Worm (Caenorhabditis elegans) whole organism, midembryonic: ENCODE data around the gene sek-4.

Source experiments
- T22C8.4 ChIP-seq: fragments of 200-800 bp; sonication (Bioruptor generic); IDR thresholded peaks from 2 replicates; pipeline ENCODE4 v1.3.6; 2022; ENCODE audit warnings: missing genetic modification characterization, missing compliant biosample characterization
- cog-1 ChIP-seq: sonication (generic microtip); optimal IDR thresholded peaks from 2 replicates; lab custom pipeline; 2016; ENCODE audit warnings: missing genetic modification characterization, missing compliant biosample characterization
- flt-1 ChIP-seq: fragments of 200-800 bp; sonication (Bioruptor generic); IDR thresholded peaks from 2 replicates; pipeline ENCODE4 v1.3.6; 2022; ENCODE audit warnings: missing genetic modification characterization, missing compliant biosample characterization
- klf-2 ChIP-seq: fragments of 200-800 bp; sonication (Bioruptor generic); conservative IDR thresholded peaks from 2 replicates; pipeline ENCODE4 v1.3.6; 2022; ENCODE audit warnings: missing genetic modification reagents, missing genetic modification characterization, missing compliant biosample characterization
- med-1 ChIP-seq: sonication (generic microtip); optimal IDR thresholded peaks from 2 replicates; lab custom pipeline; 2017; ENCODE audit warnings: missing genetic modification characterization, mild to moderate bottlenecking, missing compliant biosample characterization, antibody characterized with exemption, missing genetic modification reagents; ENCODE audit not compliant: insufficient read depth
- ref-1 ChIP-seq: fragments of 200-800 bp; sonication (Bioruptor generic); conservative IDR thresholded peaks from 2 replicates; pipeline ENCODE4 v1.3.6; 2022; ENCODE audit warnings: missing genetic modification reagents, missing genetic modification characterization, missing compliant biosample characterization
- tab-1 ChIP-seq: fragments of 200-800 bp; sonication (Bioruptor generic); IDR thresholded peaks from 2 replicates; pipeline ENCODE4 v1.3.6; 2022; ENCODE audit warnings: missing genetic modification characterization, missing compliant biosample characterization
- ztf-23 ChIP-seq: fragments of 200-800 bp; sonication (Bioruptor generic); IDR thresholded peaks from 2 replicates; pipeline ENCODE4 v1.3.6; 2022; ENCODE audit warnings: missing genetic modification reagents, missing genetic modification characterization, missing compliant biosample characterization
- ztf-29 ChIP-seq: fragments of 200-800 bp; sonication (Bioruptor generic); IDR thresholded peaks from 2 replicates; pipeline ENCODE4 v1.3.6; 2022; ENCODE audit warnings: missing genetic modification reagents, missing genetic modification characterization, missing compliant biosample characterization

The sek-4 gene

DNA sequence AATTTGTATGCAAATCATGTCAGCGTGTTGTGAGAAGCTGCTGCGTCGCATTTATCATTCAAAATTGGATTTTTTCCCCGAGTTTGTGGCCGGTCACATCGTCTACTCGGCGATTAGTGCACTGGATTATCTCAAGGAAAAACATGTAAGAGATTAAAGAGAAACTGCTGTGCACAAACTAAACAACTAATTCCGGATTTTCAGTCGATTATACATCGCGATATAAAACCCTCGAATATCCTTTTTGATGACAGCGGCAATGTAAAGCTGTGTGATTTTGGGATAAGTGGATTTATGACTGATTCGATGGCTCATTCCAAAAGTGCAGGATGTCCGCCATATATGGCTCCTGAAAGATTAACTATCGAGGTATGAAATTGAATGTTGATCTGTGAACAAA, 4.3 kb upstream of the sek-4 start:
- no peak for TF ChIP-seq med-1
- no peak for TF ChIP-seq T22C8.4 (GFP tag; lab: Robert Waterston, UW)
- no peak for TF ChIP-seq ztf-29 (GFP tag; lab: Robert Waterston, UW)
- TF ChIP-seq flt-1 = no peak
- no peak for TF ChIP-seq cog-1 (tag; lab: Kevin White, UChicago)
- no peak for TF ChIP-seq ztf-23 (GFP tag; lab: Robert Waterston, UW)
- TF ChIP-seq tab-1 = no peak
- TF ChIP-seq klf-2 (GFP tag; lab: Robert Waterston, UW) = no peak
- TF ChIP-seq ref-1 (GFP tag; lab: Robert Waterston, UW) = no peak

DNA sequence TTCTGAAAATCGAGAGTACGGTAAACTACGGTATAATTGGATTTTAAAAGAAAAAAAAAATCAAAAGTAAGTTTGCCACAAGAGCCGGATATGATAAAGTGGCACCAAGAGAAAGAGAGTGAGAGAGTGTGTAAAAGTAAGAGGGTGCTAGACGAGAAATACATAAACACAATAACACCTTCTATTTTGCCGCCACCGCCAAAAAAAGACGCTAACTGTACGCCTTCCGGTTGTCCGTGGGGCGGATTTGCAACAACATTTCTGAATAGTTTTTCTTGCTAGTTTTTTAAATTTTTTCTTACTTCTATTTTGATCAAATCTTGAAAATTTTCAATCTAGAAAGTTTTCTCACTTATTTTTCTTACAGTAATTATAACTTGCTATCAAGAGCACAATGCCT, 2.2 kb upstream of the sek-4 start, which contains the start of gene F35C8.8:
TSS of gene F35C8.8 (minus strand) at position 2 of the 400 bp plus-strand sequence.
- TF ChIP-seq ztf-29 (GFP tag; lab: Robert Waterston, UW) (no peak), cog-1 (tag; lab: Kevin White, UChicago) (no peak), med-1 (no peak), flt-1 (no peak), klf-2 (GFP tag; lab: Robert Waterston, UW) (no peak), ztf-23 (GFP tag; lab: Robert Waterston, UW) (no peak), ref-1 (GFP tag; lab: Robert Waterston, UW) (no peak), tab-1 (no peak), T22C8.4 (GFP tag; lab: Robert Waterston, UW) (no peak)

DNA sequence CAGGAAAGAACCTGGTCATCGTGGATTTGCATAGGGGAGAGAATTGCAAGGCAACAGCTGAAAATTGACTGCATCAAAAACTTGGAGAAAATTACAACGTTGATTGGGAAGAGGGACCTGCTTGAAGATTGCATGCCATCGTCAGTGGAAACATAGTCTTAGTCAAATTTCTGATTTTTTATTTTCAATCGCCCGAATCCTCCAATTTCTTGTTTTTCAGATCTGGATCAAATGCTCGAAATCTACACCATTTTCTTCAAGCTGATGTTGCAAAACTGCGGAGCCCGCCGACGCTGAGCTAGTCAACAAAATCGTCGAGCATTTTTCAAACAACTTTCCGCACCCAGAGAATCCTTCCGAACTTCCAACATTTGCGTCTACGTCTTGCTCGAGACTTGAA, 1.3 kb upstream of the sek-4 start:
- no peak for TF ChIP-seq klf-2 (GFP tag; lab: Robert Waterston, UW)
- no peak for TF ChIP-seq flt-1
- no peak for TF ChIP-seq cog-1 (tag; lab: Kevin White, UChicago)
- no peak for TF ChIP-seq tab-1
- no peak for TF ChIP-seq ztf-23 (GFP tag; lab: Robert Waterston, UW)
- TF ChIP-seq ref-1 (GFP tag; lab: Robert Waterston, UW) = no peak
- TF ChIP-seq med-1 = no peak
- no peak for TF ChIP-seq ztf-29 (GFP tag; lab: Robert Waterston, UW)
- TF ChIP-seq T22C8.4 (GFP tag; lab: Robert Waterston, UW) = no peak

- TF ChIP-seq ref-1 (GFP tag; lab: Robert Waterston, UW) (no peak), ztf-29 (GFP tag; lab: Robert Waterston, UW) (no peak), tab-1 (no peak), klf-2 (GFP tag; lab: Robert Waterston, UW) (no peak), T22C8.4 (GFP tag; lab: Robert Waterston, UW) (no peak), cog-1 (tag; lab: Kevin White, UChicago) (no peak), ztf-23 (GFP tag; lab: Robert Waterston, UW) (no peak), flt-1 (no peak), med-1 (no peak)
These were observed 2.4 kb downstream of the sek-4 start, which contains the start of gene sek-5 for ce11 chrX:5377307-5377706. sek-5 (plus strand) TSS chrX:5377607.

DNA sequence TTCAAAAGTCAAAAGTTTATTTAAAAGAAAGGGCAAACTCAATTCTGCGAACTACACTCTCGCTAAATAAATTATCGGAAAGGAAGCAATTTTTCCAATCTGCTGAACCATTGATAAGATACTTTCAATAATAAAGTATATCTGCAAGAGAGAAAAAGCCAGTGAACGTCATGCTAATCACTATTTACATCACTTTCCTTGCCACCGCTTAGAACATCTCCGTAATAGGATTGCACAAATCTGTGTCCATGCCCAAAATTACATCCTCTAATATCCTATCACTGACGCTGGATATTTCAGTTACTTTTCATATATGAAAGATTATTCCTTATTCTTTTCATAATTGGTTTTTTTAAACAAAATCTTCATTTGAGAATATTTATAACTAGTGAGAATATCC, 7.9 kb downstream of the sek-4 start:
- TF ChIP-seq tab-1 (no peak), ref-1 (GFP tag; lab: Robert Waterston, UW) (no peak), T22C8.4 (GFP tag; lab: Robert Waterston, UW) (no peak), ztf-29 (GFP tag; lab: Robert Waterston, UW) (no peak)

ce11 chrX:5386558-5386957, 11.7 kb downstream of the sek-4 start, which contains the start of gene kcnl-3:
kcnl-3 (plus strand) TSS chrX:5386858.
- TF ChIP-seq klf-2 (GFP tag; lab: Robert Waterston, UW) = no peak

- no peak for TF ChIP-seq med-1
- TF ChIP-seq ref-1 (GFP tag; lab: Robert Waterston, UW) = no peak
- TF ChIP-seq klf-2 (GFP tag; lab: Robert Waterston, UW) = no peak
- no peak for TF ChIP-seq T22C8.4 (GFP tag; lab: Robert Waterston, UW)
- no peak for TF ChIP-seq flt-1
- TF ChIP-seq cog-1 (tag; lab: Kevin White, UChicago) = no peak
- no peak for TF ChIP-seq ztf-23 (GFP tag; lab: Robert Waterston, UW)
- TF ChIP-seq tab-1 = no peak
- no peak for TF ChIP-seq ztf-29 (GFP tag; lab: Robert Waterston, UW)
These were observed 12.8 kb downstream of the sek-4 start for ce11 chrX:5387629-5388028.

DNA sequence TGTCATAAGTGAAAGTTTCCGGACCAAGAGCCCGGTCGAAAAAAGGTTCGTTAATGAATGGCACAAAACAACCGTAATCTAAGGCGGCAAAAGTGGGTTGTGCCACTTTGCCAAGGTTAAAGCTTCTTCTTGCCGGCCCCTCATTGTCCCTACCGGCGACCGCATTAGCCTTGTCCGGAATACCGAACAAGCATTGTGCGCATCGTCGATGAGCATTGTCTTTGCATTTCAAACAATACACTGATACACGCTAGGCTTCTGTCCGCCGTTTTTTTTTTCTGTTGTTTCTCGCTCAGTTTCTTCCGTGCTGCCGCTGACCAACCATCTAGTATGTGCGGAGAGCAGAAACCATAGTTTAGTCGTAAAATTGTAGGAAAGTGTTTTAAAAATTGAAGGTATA, 22.4 kb downstream of the sek-4 start, which contains the start of gene C03F11.2:
TSS of gene C03F11.2 (minus strand) at position 101 of the 400 bp plus-strand sequence.
- TF ChIP-seq med-1 (no peak), flt-1 (no peak), klf-2 (GFP tag; lab: Robert Waterston, UW) (no peak), ztf-23 (GFP tag; lab: Robert Waterston, UW) (no peak), ref-1 (GFP tag; lab: Robert Waterston, UW) (no peak), T22C8.4 (GFP tag; lab: Robert Waterston, UW) (no peak), ztf-29 (GFP tag; lab: Robert Waterston, UW) (no peak), cog-1 (tag; lab: Kevin White, UChicago) (no peak), tab-1 (no peak)

ce11 chrX:5400524-5400923, 25.7 kb downstream of the sek-4 start, which contains the start of gene scav-1:
scav-1 (minus strand) TSS chrX:5400584.
- TF ChIP-seq tab-1 (no peak), flt-1 (no peak), med-1 (no peak), ztf-23 (GFP tag; lab: Robert Waterston, UW) (no peak), cog-1 (tag; lab: Kevin White, UChicago) (no peak), klf-2 (GFP tag; lab: Robert Waterston, UW) (no peak), T22C8.4 (GFP tag; lab: Robert Waterston, UW) (no peak), ztf-29 (GFP tag; lab: Robert Waterston, UW) (no peak), ref-1 (GFP tag; lab: Robert Waterston, UW) (no peak)

DNA sequence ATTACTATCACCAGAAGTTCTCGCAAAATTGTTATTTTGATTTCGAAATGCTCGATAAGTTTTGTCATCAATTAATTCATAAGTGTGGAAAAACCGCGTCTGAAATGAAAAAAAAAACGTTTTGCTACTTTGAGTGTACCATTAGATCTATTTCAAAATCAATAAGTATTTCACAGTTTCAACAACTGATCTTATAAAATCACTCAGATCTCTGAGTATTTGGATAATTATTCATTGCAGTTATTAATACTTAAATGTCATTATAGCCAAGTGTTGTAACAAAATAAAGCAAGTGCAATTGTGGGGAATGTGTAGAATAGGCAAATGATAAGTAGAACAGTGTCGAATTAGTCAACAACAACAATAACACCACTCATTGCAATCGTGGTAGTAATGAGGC, 31.5 kb downstream of the sek-4 start, which contains the start of gene C03F11.4:
TSS of gene C03F11.4 (minus strand) at position 101 of the 400 bp plus-strand sequence.
- TF ChIP-seq ztf-23 (GFP tag; lab: Robert Waterston, UW) (no peak), ztf-29 (GFP tag; lab: Robert Waterston, UW) (no peak), flt-1 (no peak), ref-1 (GFP tag; lab: Robert Waterston, UW) (no peak), klf-2 (GFP tag; lab: Robert Waterston, UW) (no peak), med-1 (no peak), tab-1 (no peak), cog-1 (tag; lab: Kevin White, UChicago) (no peak), T22C8.4 (GFP tag; lab: Robert Waterston, UW) (no peak)
